Fruit fly (Drosophila melanogaster): ENCODE measurements around the gene CG10651.
A peak's percentile ranks its signal among the peaks of the same experiment; 100 is the strongest.

DNA sequence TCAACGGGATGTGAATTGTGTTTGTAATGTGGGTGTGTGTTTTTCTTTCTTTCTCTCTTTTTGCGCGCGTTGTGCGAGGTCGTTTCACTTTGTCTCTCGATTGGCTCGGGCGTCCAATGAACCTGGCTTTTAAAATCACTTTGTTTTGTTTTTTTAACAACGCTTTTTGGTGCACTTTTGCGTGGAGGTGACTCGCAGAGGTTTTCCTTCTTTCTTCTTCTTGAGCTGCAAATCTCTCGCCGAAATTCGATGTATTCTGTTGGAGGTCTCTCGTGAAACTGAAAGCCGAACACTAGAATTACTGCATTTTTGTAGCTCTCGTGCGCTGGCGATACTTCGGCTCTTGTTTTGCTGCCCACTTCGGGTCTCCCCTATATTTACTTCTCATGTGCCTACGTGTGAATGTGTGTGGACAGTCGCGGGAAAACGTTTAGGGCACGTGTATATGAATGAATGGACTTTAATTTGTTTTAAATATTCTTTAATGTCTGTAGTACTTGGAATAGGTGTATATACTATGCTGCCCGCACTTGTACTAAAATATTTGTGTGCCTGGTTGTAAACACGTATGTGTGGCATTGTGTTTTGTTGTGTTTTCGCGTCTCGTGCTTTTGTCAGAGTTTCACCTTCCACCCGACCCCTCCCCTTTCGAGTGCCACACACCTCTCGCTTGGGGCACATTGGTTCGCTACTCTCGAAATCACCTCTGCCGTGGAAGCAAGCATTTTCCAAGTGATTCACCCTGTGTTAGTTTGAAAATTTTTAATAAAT lies 49.8 kb downstream of the CG10651 start, which contains the start of gene fok:
- TF ChIP-seq CG12605 (GFP tag; IDR thresholded peaks at IDR 0.05), result peak; percentile 95
- peak; percentile 98 for TF ChIP-seq Pif1B (GFP tag; optimal IDR thresholded peaks at IDR 0.05)
- TF ChIP-seq rn (GFP tag; IDR thresholded peaks at IDR 0.05), result peak; percentile 85
- TF ChIP-seq gl (tag; optimal IDR thresholded peaks at IDR 0.05), result peak; percentile 92
- TF ChIP-seq CG14655 (GFP tag; optimal IDR thresholded peaks at IDR 0.05), result peak; percentile 97
- peak; percentile 97 for TF ChIP-seq CG15710 (tag; optimal IDR thresholded peaks at IDR 0.05)
- TF ChIP-seq EcR (GFP tag; optimal IDR thresholded peaks at IDR 0.05), result peak; percentile 95
- TF ChIP-seq Pif1A (GFP tag; optimal IDR thresholded peaks at IDR 0.05), result peak; percentile 99
- peak; percentile 96 for TF ChIP-seq CG17806 (tag; optimal IDR thresholded peaks at IDR 0.05)

All from whole organism, pupa.